Worm (Caenorhabditis elegans) whole organism, L3 larva: ENCODE data around the gene srw-71.

Source experiments
- aly-2 ChIP-seq: fragments of 150-350 bp; optimal IDR thresholded peaks from 2 replicates; lab custom pipeline; 2014; ENCODE audit warnings: missing biosample characterization, missing genetic modification characterization
- ama-1 ChIP-seq: fragments of 150-350 bp; optimal IDR thresholded peaks from 2 replicates; lab custom pipeline; 2018
- ceh-28 ChIP-seq: fragments of 150-350 bp; optimal IDR thresholded peaks from 2 replicates; lab custom pipeline; 2014; ENCODE audit warnings: missing biosample characterization, missing genetic modification reagents, missing genetic modification characterization
- ceh-82 ChIP-seq: fragments of 150-350 bp; optimal IDR thresholded peaks from 2 replicates; lab custom pipeline; 2014; ENCODE audit warnings: missing biosample characterization, missing genetic modification characterization
- ceh-9 ChIP-seq: sonication (generic microtip); optimal IDR thresholded peaks from 2 replicates; lab custom pipeline; 2018; ENCODE audit warnings: missing biosample characterization, missing genetic modification characterization
- daf-12 ChIP-seq: fragments of 150-350 bp; optimal IDR thresholded peaks from 2 replicates; lab custom pipeline; 2014; ENCODE audit warnings: missing biosample characterization, missing genetic modification reagents, missing genetic modification characterization
- egl-27 ChIP-seq: sonication (generic microtip); optimal IDR thresholded peaks from 4 replicates; lab custom pipeline; 2017; ENCODE audit warnings: missing biosample characterization, missing genetic modification reagents, missing genetic modification characterization
- elt-1 ChIP-seq: fragments of 150-350 bp; optimal IDR thresholded peaks from 2 replicates; lab custom pipeline; 2014; ENCODE audit warnings: missing biosample characterization, missing genetic modification characterization
- elt-3 ChIP-seq, 3 experiments: fragments of 150-350 bp in 1 of 3; sonication (generic microtip) in 2 of 3; optimal IDR thresholded peaks; 2 replicates in 2 of 3; 4 replicates in 1 of 3; lab custom pipeline; 2014 to 2017; ENCODE audit warnings: missing biosample characterization in 3 of 3, missing genetic modification characterization in 3 of 3
- eor-1 ChIP-seq, 2 experiments: fragments of 150-350 bp; optimal IDR thresholded peaks; 2 replicates each; lab custom pipeline; 2014 to 2018; ENCODE audit warnings: missing biosample characterization in 2 of 2, missing genetic modification characterization in 2 of 2
- fkh-2 ChIP-seq: fragments of 150-350 bp; optimal IDR thresholded peaks from 2 replicates; lab custom pipeline; 2014; ENCODE audit warnings: missing biosample characterization, missing genetic modification reagents, missing genetic modification characterization
- fos-1 ChIP-seq: fragments of 150-350 bp; optimal IDR thresholded peaks from 2 replicates; lab custom pipeline; 2014; ENCODE audit warnings: missing biosample characterization, missing genetic modification characterization
- hmg-11 ChIP-seq: sonication (generic microtip); optimal IDR thresholded peaks from 2 replicates; lab custom pipeline; 2016; ENCODE audit warnings: missing genetic modification characterization, missing compliant biosample characterization
- jun-1 ChIP-seq: fragments of 150-350 bp; optimal IDR thresholded peaks from 2 replicates; lab custom pipeline; 2014; ENCODE audit warnings: missing biosample characterization, missing genetic modification reagents, missing genetic modification characterization
- lin-15B ChIP-seq: fragments of 150-350 bp; optimal IDR thresholded peaks from 2 replicates; lab custom pipeline; 2014; ENCODE audit warnings: missing biosample characterization, missing genetic modification characterization
- lin-39 ChIP-seq: fragments of 150-350 bp; optimal IDR thresholded peaks from 2 replicates; lab custom pipeline; 2018; ENCODE audit warnings: missing biosample characterization, missing genetic modification reagents, missing genetic modification characterization
- mdl-1 ChIP-seq: fragments of 150-350 bp; optimal IDR thresholded peaks from 2 replicates; lab custom pipeline; 2014; ENCODE audit warnings: missing biosample characterization, missing genetic modification characterization
- mml-1 ChIP-seq: fragments of 150-350 bp; sonication (generic microtip); optimal IDR thresholded peaks from 3 replicates; lab custom pipeline; 2014; ENCODE audit warnings: missing biosample characterization, missing genetic modification characterization
- nfya-1 ChIP-seq: sonication (generic microtip); optimal IDR thresholded peaks from 2 replicates; lab custom pipeline; 2017; ENCODE audit warnings: missing genetic modification characterization, mild to moderate bottlenecking, missing compliant biosample characterization, antibody characterized with exemption, moderate library complexity; ENCODE audit not compliant: insufficient read depth
- nhr-12 ChIP-seq: fragments of 150-350 bp; optimal IDR thresholded peaks from 2 replicates; lab custom pipeline; 2014; ENCODE audit warnings: missing biosample characterization, missing genetic modification characterization
- nhr-23 ChIP-seq: fragments of 150-350 bp; optimal IDR thresholded peaks from 2 replicates; lab custom pipeline; 2014; ENCODE audit warnings: missing biosample characterization, missing genetic modification reagents, missing genetic modification characterization
- nhr-237 ChIP-seq: fragments of 150-350 bp; optimal IDR thresholded peaks from 2 replicates; lab custom pipeline; 2014; ENCODE audit warnings: missing biosample characterization, missing genetic modification characterization
- nhr-25 ChIP-seq: sonication (generic microtip); optimal IDR thresholded peaks from 2 replicates; lab custom pipeline; 2017; ENCODE audit warnings: missing biosample characterization, missing genetic modification characterization
- nhr-43 ChIP-seq: sonication (generic microtip); optimal IDR thresholded peaks from 2 replicates; lab custom pipeline; 2016; ENCODE audit warnings: mild to moderate bottlenecking, missing genetic modification characterization, missing compliant biosample characterization; ENCODE audit not compliant: poor library complexity, severe bottlenecking
- nhr-76 ChIP-seq: fragments of 150-350 bp; sonication (generic microtip); optimal IDR thresholded peaks from 5 replicates; lab custom pipeline; 2014; ENCODE audit warnings: missing biosample characterization, missing genetic modification characterization
- nhr-77 ChIP-seq: fragments of 150-350 bp; optimal IDR thresholded peaks from 2 replicates; lab custom pipeline; 2014; ENCODE audit warnings: missing biosample characterization, missing genetic modification characterization
- pha-4 ChIP-seq: fragments of 150-350 bp; optimal IDR thresholded peaks from 2 replicates; lab custom pipeline; 2014; ENCODE audit warnings: missing biosample characterization, missing genetic modification reagents, missing genetic modification characterization
- pqm-1 ChIP-seq: fragments of 150-350 bp; optimal IDR thresholded peaks from 2 replicates; lab custom pipeline; 2017; ENCODE audit warnings: missing biosample characterization, missing genetic modification characterization, inconsistent platforms
- sea-2 ChIP-seq: fragments of 150-350 bp; sonication (generic microtip); optimal IDR thresholded peaks from 4 replicates; lab custom pipeline; 2014; ENCODE audit warnings: missing biosample characterization, missing genetic modification reagents, missing genetic modification characterization
- snpc-4 ChIP-seq: fragments of 150-350 bp; optimal IDR thresholded peaks from 2 replicates; lab custom pipeline; 2014; ENCODE audit warnings: missing biosample characterization, missing genetic modification characterization
- tbx-2 ChIP-seq: sonication (generic microtip); optimal IDR thresholded peaks from 2 replicates; lab custom pipeline; 2016; ENCODE audit warnings: mild to moderate bottlenecking, missing genetic modification characterization, missing compliant biosample characterization
- zag-1 ChIP-seq: fragments of 150-350 bp; optimal IDR thresholded peaks from 2 replicates; lab custom pipeline; 2014; ENCODE audit warnings: missing biosample characterization, missing genetic modification characterization
- ztf-11 ChIP-seq: fragments of 150-350 bp; optimal IDR thresholded peaks from 2 replicates; lab custom pipeline; 2014; ENCODE audit warnings: missing biosample characterization, missing genetic modification characterization
- ztf-4 ChIP-seq: fragments of 150-350 bp; optimal IDR thresholded peaks from 2 replicates; lab custom pipeline; 2014; ENCODE audit warnings: missing biosample characterization, missing genetic modification characterization

The srw-71 gene

DNA sequence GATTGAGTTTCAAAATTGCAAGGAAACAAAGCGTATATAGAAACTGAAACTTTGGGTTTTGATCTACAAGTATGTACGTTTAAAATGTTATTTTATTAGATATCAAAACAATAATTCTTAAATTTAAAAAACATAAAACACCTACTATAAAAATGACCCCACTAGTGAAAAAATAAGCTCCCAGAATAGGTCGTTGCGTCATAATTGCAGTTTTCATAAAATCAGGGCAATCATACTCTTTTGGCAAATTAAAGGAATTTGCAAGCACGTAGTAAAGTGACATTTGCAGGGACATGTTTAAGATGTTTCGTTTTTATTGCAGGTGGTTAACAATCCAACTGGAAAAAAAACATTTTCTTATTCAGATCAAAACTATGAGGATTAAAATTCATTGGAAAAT, 22.4 kb downstream of the srw-71 start, which contains the start of gene srt-6:
Gene srt-6, minus strand, starts transcription at position 295 of the 400 bp plus-strand sequence.
- TF ChIP-seq eor-1 (tag; optimal IDR thresholded peaks at IDR 0.05; lab: Kevin White, UChicago) (no peak), fos-1 (tag; lab: Kevin White, UChicago) (no peak), nfya-1 (tag; lab: Kevin White, UChicago) (no peak), lin-39 (tag; lab: Kevin White, UChicago) (no peak), sea-2 (GFP tag; lab: Kevin White, UChicago) (no peak), nhr-23 (tag; lab: Kevin White, UChicago) (no peak), ztf-4 (no peak), nhr-76 (tag; lab: Kevin White, UChicago) (no peak), mdl-1 (tag; lab: Kevin White, UChicago) (no peak), pqm-1 (no peak), fkh-2 (tag; lab: Kevin White, UChicago) (no peak), nhr-12 (no peak)

DNA sequence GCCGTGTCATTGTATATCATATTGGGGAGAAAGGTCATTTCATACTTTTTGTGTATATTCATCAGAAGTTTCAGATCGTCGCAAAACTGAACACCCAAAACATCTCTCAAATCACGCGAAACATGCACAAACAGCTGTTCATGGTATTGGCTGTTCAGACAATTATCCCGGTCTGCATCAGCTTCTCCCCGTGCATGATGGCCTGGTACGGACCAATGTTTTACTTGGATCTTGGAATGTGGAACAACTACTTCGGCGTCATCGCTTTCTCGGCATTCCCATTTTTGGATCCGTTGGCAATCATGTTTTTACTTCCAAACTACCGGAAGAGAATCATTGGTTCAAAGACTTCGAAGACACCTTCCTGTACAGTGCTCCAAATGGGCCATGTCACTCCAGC, 27.4 kb downstream of the srw-71 start:
- TF ChIP-seq elt-1 (no peak), nhr-12 (no peak), daf-12 (tag; lab: Kevin White, UChicago) (no peak), mml-1 (no peak)

DNA sequence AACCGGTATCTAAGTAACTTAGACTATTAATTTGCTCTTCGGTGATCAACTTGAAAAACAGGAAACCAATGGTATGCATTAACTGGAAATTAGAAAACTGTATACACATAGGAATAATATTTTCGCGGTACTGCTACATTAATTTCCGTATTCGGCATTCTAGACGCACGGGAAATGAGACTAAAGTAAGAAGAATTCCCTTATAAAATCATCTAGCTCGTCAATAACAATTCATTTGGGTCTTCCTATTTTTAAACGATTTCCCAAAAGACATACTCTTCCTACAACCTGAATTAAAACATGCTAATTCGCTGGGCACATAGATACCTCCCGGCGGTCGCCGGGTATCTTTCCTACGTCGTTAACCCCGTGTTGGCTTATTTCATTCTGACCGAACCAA, 28.6 kb downstream of the srw-71 start, which contains the start of gene srj-13:
Gene srj-13, plus strand, starts transcription at position 301 of the 400 bp plus-strand sequence.
- TF ChIP-seq nhr-43 (no peak), ceh-28 (no peak), hmg-11 (tag; lab: Kevin White, UChicago) (no peak), tbx-2 (no peak), mdl-1 (tag; lab: Kevin White, UChicago) (no peak)
- TF ChIP-seq, all 47 proteins: peak for 0

DNA sequence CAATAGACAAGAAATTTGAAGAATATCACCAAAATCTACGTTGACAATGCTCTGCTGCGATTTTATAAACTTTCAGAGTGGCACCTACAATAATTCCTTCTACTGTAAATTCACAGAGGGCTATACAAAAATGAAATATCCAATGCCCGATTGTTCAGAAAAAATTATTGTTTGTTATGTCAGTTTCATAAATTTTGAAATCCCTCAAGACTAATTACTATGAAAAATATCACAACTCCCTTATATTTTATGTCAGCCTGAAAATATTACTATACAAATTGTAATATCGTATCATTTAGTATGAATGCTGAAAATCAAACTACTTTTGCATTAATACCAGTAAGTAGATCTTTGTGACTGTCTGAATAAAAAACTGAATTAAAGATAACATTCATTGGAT, 30.3 kb downstream of the srw-71 start, which contains the start of gene srx-60:
Gene srx-60, plus strand, starts transcription at position 301 of the 400 bp plus-strand sequence.
- TF ChIP-seq aly-2 (tag; lab: Kevin White, UChicago) (no peak), nhr-25 (tag; lab: Kevin White, UChicago) (no peak)
- TF ChIP-seq, all 47 proteins: peak for 0

DNA sequence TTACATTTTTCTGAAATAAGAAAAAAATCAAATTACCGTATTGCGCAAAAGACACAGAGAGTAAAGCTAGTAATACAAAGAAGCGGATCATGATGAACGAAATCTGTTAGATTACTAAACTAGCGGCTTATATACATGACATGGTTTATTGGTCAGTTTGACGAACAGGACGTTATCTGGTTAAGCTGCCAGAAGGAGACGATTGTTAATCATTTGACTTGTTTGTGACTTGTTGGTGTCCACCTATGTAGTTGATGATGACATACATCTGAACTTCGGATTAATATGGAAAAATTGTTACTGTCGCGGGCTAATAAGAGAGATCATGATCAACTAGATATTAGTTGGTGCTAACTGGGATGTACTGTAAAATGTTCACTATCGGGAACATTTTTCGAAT, 30.8 kb downstream of the srw-71 start, which contains the start of gene cnc-9:
Gene cnc-9, minus strand, starts transcription at position 101 of the 400 bp plus-strand sequence.
- no peak for TF ChIP-seq ceh-82 (tag; lab: Kevin White, UChicago)
- no peak for TF ChIP-seq nhr-77 (tag; lab: Kevin White, UChicago)
- no peak for TF ChIP-seq pha-4
- no peak for TF ChIP-seq mml-1
- no peak for TF ChIP-seq nhr-237
- no peak for TF ChIP-seq nfya-1 (tag; lab: Kevin White, UChicago)
- TF ChIP-seq sea-2 (GFP tag; lab: Kevin White, UChicago) = no peak
- TF ChIP-seq eor-1 (tag; optimal IDR thresholded peaks at IDR 0.05; lab: Kevin White, UChicago) = no peak
- no peak for TF ChIP-seq elt-3 (tag; optimal IDR thresholded peaks at IDR 0.05; lab: Kevin White, UChicago)
- TF ChIP-seq pqm-1 = no peak
- TF ChIP-seq nhr-43 = no peak
- TF ChIP-seq lin-39 (tag; lab: Kevin White, UChicago) = no peak
- TF ChIP-seq lin-15B (tag; lab: Kevin White, UChicago) = no peak
- TF ChIP-seq ceh-9 (tag; lab: Kevin White, UChicago) = no peak
- TF ChIP-seq egl-27 (tag; lab: Kevin White, UChicago) = no peak
- TF ChIP-seq, all 47 proteins: peak for 0

DNA sequence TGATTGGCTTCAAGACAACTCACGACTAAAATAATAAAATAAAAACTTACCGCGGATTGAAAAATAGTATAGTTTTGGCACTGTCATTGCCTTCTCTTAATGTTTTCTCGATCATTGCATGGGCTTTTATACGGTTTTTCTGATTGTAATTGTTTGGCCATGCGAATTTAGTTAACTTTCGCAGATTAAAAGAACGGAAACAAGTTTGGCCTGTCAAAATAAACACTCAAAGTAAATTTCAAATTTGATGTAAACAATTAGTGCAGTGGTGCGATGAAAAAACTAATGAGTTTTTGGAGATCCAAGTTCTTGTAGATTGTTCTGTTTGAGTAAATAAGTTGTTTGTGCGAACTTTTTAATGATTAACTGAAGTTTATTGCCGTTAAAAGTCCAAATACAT, 31.7 kb downstream of the srw-71 start, which contains the start of gene gst-41:
Gene gst-41, minus strand, starts transcription at position 101 of the 400 bp plus-strand sequence.
- TF ChIP-seq mml-1 (no peak), jun-1 (tag; lab: Kevin White, UChicago) (no peak), ceh-82 (tag; lab: Kevin White, UChicago) (no peak)

DNA sequence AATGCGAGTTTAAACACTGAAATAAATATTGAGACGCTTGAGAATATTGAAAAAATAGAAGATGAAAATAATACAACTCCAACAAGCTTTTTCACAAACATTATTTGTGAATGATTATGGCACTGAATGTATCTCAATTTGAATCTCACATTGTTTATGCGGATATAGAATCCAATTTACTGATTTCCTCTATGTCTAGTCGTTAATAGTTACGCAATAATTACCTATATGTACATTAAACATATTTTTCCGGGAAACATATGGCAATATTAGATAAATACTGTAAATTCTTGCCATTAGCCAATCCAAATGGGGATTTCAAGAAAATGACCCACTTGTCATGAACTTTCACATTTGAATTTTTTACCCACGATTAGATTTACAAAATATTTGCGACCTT, 35.6 kb downstream of the srw-71 start, which contains the start of gene srx-9:
Gene srx-9, minus strand, starts transcription at position 101 of the 400 bp plus-strand sequence.
- no peak for TF ChIP-seq eor-1 (tag; optimal IDR thresholded peaks at IDR 0.05; lab: Kevin White, UChicago)
- no peak for TF ChIP-seq nfya-1 (tag; lab: Kevin White, UChicago)
- no peak for TF ChIP-seq nhr-43
- no peak for TF ChIP-seq sea-2 (GFP tag; lab: Kevin White, UChicago)
- TF ChIP-seq fos-1 (tag; lab: Kevin White, UChicago) = no peak
- TF ChIP-seq egl-27 (tag; lab: Kevin White, UChicago) = no peak
- no peak for TF ChIP-seq zag-1 (tag; lab: Kevin White, UChicago)
- no peak for TF ChIP-seq daf-12 (tag; lab: Kevin White, UChicago)
- TF ChIP-seq ceh-28 = no peak
- no peak for TF ChIP-seq ama-1
- no peak for TF ChIP-seq snpc-4
- no peak for TF ChIP-seq nhr-25 (tag; lab: Kevin White, UChicago)
- TF ChIP-seq hmg-11 (tag; lab: Kevin White, UChicago) = no peak
- TF ChIP-seq ztf-11 (tag; lab: Kevin White, UChicago) = no peak
- no peak for TF ChIP-seq fkh-2 (tag; lab: Kevin White, UChicago)
- TF ChIP-seq mdl-1 (tag; lab: Kevin White, UChicago) = no peak
- no peak for TF ChIP-seq ztf-4
- no peak for TF ChIP-seq ceh-9 (tag; lab: Kevin White, UChicago)
- no peak for TF ChIP-seq elt-1
